Fruit fly (Drosophila melanogaster): ENCODE results near the gene pall.

dm6 chr3L:9447239-9447777 lies 40.3 kb downstream of the pall start:
- TF ChIP-seq insv (optimal IDR thresholded peaks at IDR 0.05), result no peak
- no peak for TF ChIP-seq Myc (optimal IDR thresholded peaks at IDR 0.05)
- TF ChIP-seq Sin3A (optimal IDR thresholded peaks at IDR 0.05), result no peak
